Fruit fly (Drosophila melanogaster): ENCODE results near the gene Fntb.

The Fntb gene

DNA sequence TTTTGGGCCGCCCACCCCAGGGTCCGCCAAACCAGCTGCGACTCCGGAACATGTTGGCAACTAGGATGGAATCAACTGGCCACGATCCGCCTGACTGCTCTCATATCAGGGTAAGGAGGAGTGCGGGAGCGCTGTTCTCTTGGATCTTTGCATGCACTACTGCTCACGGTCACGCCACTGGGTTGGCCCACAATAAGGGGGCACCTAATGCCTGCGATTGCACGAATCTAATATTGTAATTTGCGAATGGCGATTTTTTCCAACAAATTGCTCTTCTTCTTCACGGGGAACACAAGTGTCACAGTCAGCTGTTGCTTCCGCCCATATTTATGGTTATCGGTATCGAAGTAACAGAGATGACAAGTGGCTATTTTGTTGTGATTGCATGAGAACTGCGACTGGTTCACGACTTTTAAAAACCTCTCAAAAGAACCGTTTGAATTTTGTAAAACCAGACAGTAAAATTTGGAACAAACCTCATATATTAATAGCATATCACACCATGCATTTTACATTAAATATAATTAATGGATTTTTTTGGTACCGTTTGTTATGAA lies 8.6 kb downstream of the Fntb start, which contains the start of gene ema (continued):
- TF ChIP-seq chn (GFP tag; optimal IDR thresholded peaks at IDR 0.05) (no peak), CrebB (tag; optimal IDR thresholded peaks at IDR 0.05) (peak; percentile 27), CG7786 (GFP tag; optimal IDR thresholded peaks at IDR 0.05) (peak; percentile 6), CG14710 (tag; optimal IDR thresholded peaks at IDR 0.05) (peak; percentile 43), Asciz (GFP tag; optimal IDR thresholded peaks at IDR 0.05) (no peak), sob (GFP tag; IDR thresholded peaks at IDR 0.05) (no peak), fru (optimal IDR thresholded peaks at IDR 0.05) (no peak), eyg (GFP tag; optimal IDR thresholded peaks at IDR 0.05) (no peak), Hsf (GFP tag; optimal IDR thresholded peaks at IDR 0.05) (peak; percentile 39), CG4424 (GFP tag; optimal IDR thresholded peaks at IDR 0.05) (peak; percentile 6), pita (GFP tag; optimal IDR thresholded peaks at IDR 0.05) (no peak), H2.0 (GFP tag; IDR thresholded peaks at IDR 0.05) (no peak), CG9437 (GFP tag; optimal IDR thresholded peaks at IDR 0.05) (no peak), disco-r (GFP tag; optimal IDR thresholded peaks at IDR 0.05) (no peak), CG14667 (GFP tag; IDR thresholded peaks at IDR 0.05) (no peak), Taf1 (GFP tag; IDR thresholded peaks at IDR 0.05) (no peak), Ptx1 (GFP tag; IDR thresholded peaks at IDR 0.05) (no peak), kah (GFP tag; optimal IDR thresholded peaks at IDR 0.05) (peak; percentile 71), lov (optimal IDR thresholded peaks at IDR 0.05) (no peak), lov (GFP tag; IDR thresholded peaks at IDR 0.05) (no peak), CG11696 (GFP tag; IDR thresholded peaks at IDR 0.05) (no peak), Lim3 (GFP tag; IDR thresholded peaks at IDR 0.05) (no peak), HLHmδ (GFP tag; optimal IDR thresholded peaks at IDR 0.05) (no peak), CG8765 (GFP tag; IDR thresholded peaks at IDR 0.05) (no peak), zfh2 (GFP tag; optimal IDR thresholded peaks at IDR 0.05) (no peak), ftz-f1 (GFP tag; optimal IDR thresholded peaks at IDR 0.05) (no peak), oc (tag; optimal IDR thresholded peaks at IDR 0.05) (no peak), CG14441 (GFP tag; IDR thresholded peaks at IDR 0.05) (no peak), chm (GFP tag; IDR thresholded peaks at IDR 0.05) (no peak), Ada2b (GFP tag; IDR thresholded peaks at IDR 0.05) (peak; percentile 13; the same call in 1 of the 2 replicates), CG4360 (GFP tag; IDR thresholded peaks at IDR 0.05) (0 out of 2 replicates have a peak, but pooled peaks have one; percentile 30), CG3281 (GFP tag; optimal IDR thresholded peaks at IDR 0.05) (peak; percentile 28), lbe (GFP tag; optimal IDR thresholded peaks at IDR 0.05) (peak; percentile 0), Aef1 (GFP tag; IDR thresholded peaks at IDR 0.05) (no peak), YL-1 (GFP tag; optimal IDR thresholded peaks at IDR 0.05) (peak; percentile 80), Bdp1 (GFP tag; optimal IDR thresholded peaks at IDR 0.05) (no peak), unpg (GFP tag; optimal IDR thresholded peaks at IDR 0.05) (no peak), CG34422 (GFP tag; IDR thresholded peaks at IDR 0.05) (peak; percentile 70; the same call in 1 of the 3 replicates), odd (GFP tag; optimal IDR thresholded peaks at IDR 0.05) (no peak), trh (GFP tag; optimal IDR thresholded peaks at IDR 0.05) (no peak), tll (GFP tag; optimal IDR thresholded peaks at IDR 0.05) (no peak), CG16779 (GFP tag; IDR thresholded peaks at IDR 0.05) (no peak), Bgb (GFP tag; IDR thresholded peaks at IDR 0.05; ENCODE audit: partially characterized antibody) (peak; percentile 24; the same call in 1 of the 2 replicates), Sry-δ (GFP tag; optimal IDR thresholded peaks at IDR 0.05) (peak; percentile 58), Jarid2 (GFP tag; optimal IDR thresholded peaks at IDR 0.05) (no peak), CG1024 (GFP tag; IDR thresholded peaks at IDR 0.05) (no peak), ttk (GFP tag; IDR thresholded peaks at IDR 0.05) (no peak), Antp (GFP tag; optimal IDR thresholded peaks at IDR 0.05) (peak; percentile 1), CG9817 (tag; optimal IDR thresholded peaks at IDR 0.05) (no peak), CG17802 (tag; optimal IDR thresholded peaks at IDR 0.05) (no peak), trem (tag; optimal IDR thresholded peaks at IDR 0.05) (peak; percentile 54), CG7839 (tag; optimal IDR thresholded peaks at IDR 0.05) (no peak)

Measured in whole organism, embryonic.